Fruit fly (Drosophila melanogaster): ENCODE results near the gene Hinfp.

Hinfp gene

DNA sequence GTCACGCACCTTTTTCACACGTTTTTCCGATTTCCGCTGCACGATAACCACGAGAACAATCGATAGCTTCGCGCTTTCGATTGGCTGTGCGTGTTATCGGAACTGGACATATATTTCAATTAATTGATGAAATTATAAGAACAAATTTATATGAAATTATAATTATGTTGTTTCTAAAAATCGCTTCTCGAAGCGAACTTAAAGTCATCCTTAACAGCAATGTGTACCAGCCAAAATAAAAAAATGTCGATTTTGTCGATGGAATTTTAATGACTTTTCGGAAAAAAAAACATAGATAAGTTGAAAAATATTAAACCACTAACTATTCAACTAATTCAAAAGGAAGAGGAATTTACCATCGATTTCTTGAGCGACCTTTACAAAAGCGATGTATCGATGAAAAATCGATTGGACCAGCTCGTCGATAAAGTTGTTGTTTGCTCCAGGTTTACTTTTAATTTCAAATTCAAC, at the start of gene Hinfp, which contains the start of gene CG13364:
Gene Hinfp, plus strand, starts transcription at position 386 of the 471 bp plus-strand sequence.
Gene CG13364, minus strand, starts transcription at position 47 of the 471 bp plus-strand sequence.
- TF ChIP-seq Eip78C (GFP tag) = peak; percentile 73
- peak; percentile 6 for TF ChIP-seq topi (GFP tag; optimal IDR thresholded peaks at IDR 0.05)
- TF ChIP-seq ss (GFP tag; optimal IDR thresholded peaks at IDR 0.05) = peak in 1 of 2 experiments; percentile 18
- TF ChIP-seq CG11294 (GFP tag; IDR thresholded peaks at IDR 0.05) = no peak
- TF ChIP-seq CG7368 (GFP tag; optimal IDR thresholded peaks at IDR 0.05) = no peak
- TF ChIP-seq lz (GFP tag; optimal IDR thresholded peaks at IDR 0.05) = peak; percentile 12
- TF ChIP-seq esn (GFP tag; optimal IDR thresholded peaks at IDR 0.05) = peak; percentile 3
- peak; percentile 47 for TF ChIP-seq svp (GFP tag)
- TF ChIP-seq dsx (GFP tag; optimal IDR thresholded peaks at IDR 0.05; ENCODE audit: poor library complexity, severe bottlenecking) = no peak

- TF ChIP-seq topi (GFP tag; optimal IDR thresholded peaks at IDR 0.05) (no peak), CG9139 (GFP tag; optimal IDR thresholded peaks at IDR 0.05) (no peak), Eip78C (GFP tag) (no peak), Ets96B (tag; optimal IDR thresholded peaks at IDR 0.05) (no peak), cyc (GFP tag; optimal IDR thresholded peaks at IDR 0.05) (no peak), OdsH (GFP tag; optimal IDR thresholded peaks at IDR 0.05) (no peak), acj6 (GFP tag; optimal IDR thresholded peaks at IDR 0.05) (no peak), CG10669 (GFP tag; optimal IDR thresholded peaks at IDR 0.05) (no peak), fd85E (GFP tag; optimal IDR thresholded peaks at IDR 0.05) (no peak), Met (GFP tag; optimal IDR thresholded peaks at IDR 0.05) (no peak), Eip75B (GFP tag; optimal IDR thresholded peaks at IDR 0.05) (no peak), pdm3 (GFP tag; optimal IDR thresholded peaks at IDR 0.05) (no peak), CG3032 (tag; optimal IDR thresholded peaks at IDR 0.05) (no peak), ss (GFP tag; optimal IDR thresholded peaks at IDR 0.05) (no peak), Sox102F (GFP tag; optimal IDR thresholded peaks at IDR 0.05) (no peak), CG6854 (GFP tag; optimal IDR thresholded peaks at IDR 0.05) (no peak), salr (GFP tag; optimal IDR thresholded peaks at IDR 0.05) (no peak)
Measured at dm6 chrX:580635-581034, 44.7 kb upstream of the Hinfp start.

dm6 chrX:581825-582224, 43.5 kb upstream of the Hinfp start, which contains the start of gene vnd:
vnd (plus strand) TSS chrX:582121.
- TF ChIP-seq CG7368 (GFP tag; optimal IDR thresholded peaks at IDR 0.05) (peak; percentile 18), CG10631 (GFP tag; optimal IDR thresholded peaks at IDR 0.05) (peak; percentile 49), CG6792 (GFP tag; optimal IDR thresholded peaks at IDR 0.05) (peak; percentile 11), Hr38 (GFP tag; optimal IDR thresholded peaks at IDR 0.05) (no peak), Sox102F (GFP tag; optimal IDR thresholded peaks at IDR 0.05) (no peak), Met (GFP tag; optimal IDR thresholded peaks at IDR 0.05) (no peak), fd59A (GFP tag; optimal IDR thresholded peaks at IDR 0.05) (peak; percentile 16), CG3032 (tag; optimal IDR thresholded peaks at IDR 0.05) (no peak), pdm3 (GFP tag; optimal IDR thresholded peaks at IDR 0.05) (peak; percentile 18), CG34406 (GFP tag; optimal IDR thresholded peaks at IDR 0.05) (peak; percentile 31), ss (GFP tag; optimal IDR thresholded peaks at IDR 0.05) (peak in 1 of 2 experiments; percentile 19), vri (GFP tag; optimal IDR thresholded peaks at IDR 0.05) (no peak), achi (GFP tag; optimal IDR thresholded peaks at IDR 0.05) (peak; percentile 10), CG6808 (GFP tag; optimal IDR thresholded peaks at IDR 0.05) (peak; percentile 36), eg (GFP tag; IDR thresholded peaks at IDR 0.05) (no peak), CG8632 (GFP tag; optimal IDR thresholded peaks at IDR 0.05) (peak; percentile 29), CG10669 (GFP tag; optimal IDR thresholded peaks at IDR 0.05) (peak; percentile 30), net (GFP tag; optimal IDR thresholded peaks at IDR 0.05) (peak; percentile 4), CG1621 (tag; optimal IDR thresholded peaks at IDR 0.05) (peak; percentile 26), CG15336 (GFP tag; IDR thresholded peaks at IDR 0.05) (no peak), fkh (GFP tag; optimal IDR thresholded peaks at IDR 0.05) (peak; percentile 65), CG6163 (GFP tag; IDR thresholded peaks at IDR 0.05) (peak; percentile 34; the same call in 1 of the 3 replicates), fd85E (GFP tag; optimal IDR thresholded peaks at IDR 0.05) (no peak), CG9139 (GFP tag; optimal IDR thresholded peaks at IDR 0.05) (no peak), Lpt (GFP tag; optimal IDR thresholded peaks at IDR 0.05) (no peak), Eip78C (GFP tag) (peak; percentile 23), spab (GFP tag; optimal IDR thresholded peaks at IDR 0.05) (peak; percentile 23), OdsH (GFP tag; optimal IDR thresholded peaks at IDR 0.05) (peak; percentile 19)

Data from whole organism, prepupa.